Fruit fly (Drosophila melanogaster) whole organism, adult: Measurements from ENCODE around the gene Syp.

Experiments used
- CG11617 ChIP-seq: fragments of 200-800 bp; sonication (Bioruptor generic); optimal IDR thresholded peaks from 2 replicates; lab custom pipeline; 2017; ENCODE audit warnings: mild to moderate bottlenecking, missing biosample characterization, missing genetic modification reagents, missing genetic modification characterization
- CG12768 ChIP-seq: fragments of 200-800 bp; sonication (Bioruptor generic); optimal IDR thresholded peaks from 2 replicates; lab custom pipeline; 2017; ENCODE audit warnings: missing biosample characterization, missing genetic modification characterization, mild to moderate bottlenecking, moderate library complexity, missing genetic modification reagents
- CG14711 ChIP-seq: fragments of 200-800 bp; sonication (Bioruptor generic); optimal IDR thresholded peaks from 2 replicates; lab custom pipeline; 2018; ENCODE audit warnings: missing biosample characterization, mild to moderate bottlenecking, missing genetic modification characterization, moderate library complexity
- CG1620 ChIP-seq: fragments of 200-800 bp; sonication (Bioruptor generic); optimal IDR thresholded peaks from 2 replicates; lab custom pipeline; 2016; ENCODE audit warnings: missing biosample characterization, missing genetic modification characterization
- CG33017 ChIP-seq: fragments of 200-800 bp; sonication (Bioruptor generic); optimal IDR thresholded peaks from 2 replicates; lab custom pipeline; 2018; ENCODE audit warnings: missing biosample characterization, mild to moderate bottlenecking, missing genetic modification characterization, moderate library complexity
- CG5204 ChIP-seq: fragments of 200-800 bp; sonication (Bioruptor generic); optimal IDR thresholded peaks from 2 replicates; lab custom pipeline; 2016; ENCODE audit warnings: missing biosample characterization, missing genetic modification characterization
- CG7045 ChIP-seq: fragments of 200-800 bp; sonication (Bioruptor generic); optimal IDR thresholded peaks from 2 replicates; lab custom pipeline; 2017; ENCODE audit warnings: missing biosample characterization, mild to moderate bottlenecking, missing genetic modification characterization
- CG7101 ChIP-seq: fragments of 200-800 bp; sonication (Bioruptor generic); optimal IDR thresholded peaks from 2 replicates; lab custom pipeline; 2018; ENCODE audit warnings: missing biosample characterization, mild to moderate bottlenecking, missing genetic modification characterization, moderate library complexity
- Clk ChIP-seq: fragments of 200-800 bp; sonication (Bioruptor generic); optimal IDR thresholded peaks from 2 replicates; lab custom pipeline; 2017; ENCODE audit warnings: missing biosample characterization, missing genetic modification characterization
- Crg-1 ChIP-seq: fragments of 200-800 bp; sonication (Bioruptor generic); optimal IDR thresholded peaks from 2 replicates; lab custom pipeline; 2016; ENCODE audit warnings: missing biosample characterization, missing genetic modification characterization
- Hr96 ChIP-seq: fragments of 200-800 bp; sonication (Bioruptor generic); optimal IDR thresholded peaks from 2 replicates; lab custom pipeline; 2016; ENCODE audit warnings: missing biosample characterization, missing genetic modification characterization
- Mnt ChIP-seq: fragments of 200-800 bp; sonication (Bioruptor generic); optimal IDR thresholded peaks from 2 replicates; lab custom pipeline; 2016; ENCODE audit warnings: missing biosample characterization, mild to moderate bottlenecking, missing genetic modification characterization
- bab1 ChIP-seq: fragments of 200-800 bp; sonication (Bioruptor generic); optimal IDR thresholded peaks from 3 replicates; lab custom pipeline; 2019; ENCODE audit warnings: missing biosample characterization, mild to moderate bottlenecking, missing genetic modification characterization, moderate library complexity
- cic ChIP-seq: fragments of 200-800 bp; sonication (Bioruptor generic); optimal IDR thresholded peaks from 2 replicates; lab custom pipeline; 2017; ENCODE audit warnings: missing biosample characterization, mild to moderate bottlenecking, missing genetic modification characterization, moderate library complexity
- cnc ChIP-seq, 2 experiments: fragments of >200 bp; optimal IDR thresholded peaks; 2 replicates each; lab custom pipeline; 2017
- kay ChIP-seq: fragments of 200-800 bp; sonication (Bioruptor generic); peaks from one replicate; lab custom pipeline; 2016; ENCODE audit warnings: missing biosample characterization, missing genetic modification characterization, borderline replicate concordance
- ovo ChIP-seq: fragments of 200-800 bp; sonication (Bioruptor generic); optimal IDR thresholded peaks from 2 replicates; lab custom pipeline; 2016; ENCODE audit warnings: missing biosample characterization, missing genetic modification characterization
- pad ChIP-seq: fragments of 200-800 bp; sonication (Bioruptor generic); optimal IDR thresholded peaks from 3 replicates; lab custom pipeline; 2017; ENCODE audit warnings: missing biosample characterization, missing genetic modification characterization, mild to moderate bottlenecking, moderate library complexity, missing genetic modification reagents
- tj ChIP-seq: fragments of 200-800 bp; sonication (Bioruptor generic); optimal IDR thresholded peaks from 3 replicates; lab custom pipeline; 2017; ENCODE audit warnings: missing biosample characterization, mild to moderate bottlenecking, missing genetic modification characterization, moderate library complexity
- toe ChIP-seq: fragments of 200-800 bp; sonication (Bioruptor generic); optimal IDR thresholded peaks from 2 replicates; lab custom pipeline; 2016; ENCODE audit warnings: missing biosample characterization, missing genetic modification characterization

The Syp gene

DNA sequence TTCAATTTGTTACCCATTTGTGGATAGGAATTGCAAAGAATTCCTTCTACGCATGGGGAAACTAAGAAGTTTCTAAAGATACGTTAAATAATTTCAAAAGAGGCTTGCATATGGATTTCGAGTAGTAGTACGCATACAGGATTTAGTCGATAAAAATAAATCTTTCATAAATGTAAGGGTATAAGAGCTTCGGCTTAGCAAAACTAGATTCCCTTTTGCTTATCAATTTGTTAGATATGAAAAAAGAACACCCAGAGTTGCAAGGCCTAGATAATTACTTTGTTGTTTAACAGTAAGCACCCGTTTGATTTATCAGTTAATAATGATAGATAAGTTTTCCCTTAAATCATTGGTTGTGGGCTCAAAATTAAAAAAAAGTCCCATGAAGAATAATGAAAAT lies 89.0 kb downstream of the Syp start:
- no peak for TF ChIP-seq kay (GFP tag; lab: Kevin White, UChicago)
- no peak for TF ChIP-seq bab1
- no peak for TF ChIP-seq ovo
- no peak for TF ChIP-seq cic (GFP tag; lab: Kevin White, UChicago)
- no peak for TF ChIP-seq Mnt
- no peak for TF ChIP-seq tj
- TF ChIP-seq Hr96 (GFP tag; lab: Kevin White, UChicago): no peak
- no peak for TF ChIP-seq Crg-1 (GFP tag; lab: Kevin White, UChicago)
- TF ChIP-seq CG5204 (GFP tag; lab: Kevin White, UChicago): no peak
- no peak for TF ChIP-seq CG12768 (GFP tag; lab: Kevin White, UChicago)
- TF ChIP-seq toe: no peak
- TF ChIP-seq CG14711 (tag; lab: Kevin White, UChicago): no peak
- TF ChIP-seq pad (GFP tag; lab: Kevin White, UChicago): no peak
- TF ChIP-seq CG33017: no peak
- no peak for TF ChIP-seq Clk (GFP tag; lab: Kevin White, UChicago)
- TF ChIP-seq cnc (optimal IDR thresholded peaks at IDR 0.05; lab: Kevin White, UChicago): no peak
- no peak for TF ChIP-seq CG7045 (GFP tag; lab: Kevin White, UChicago)
- no peak for TF ChIP-seq CG11617 (GFP tag; lab: Kevin White, UChicago)

DNA sequence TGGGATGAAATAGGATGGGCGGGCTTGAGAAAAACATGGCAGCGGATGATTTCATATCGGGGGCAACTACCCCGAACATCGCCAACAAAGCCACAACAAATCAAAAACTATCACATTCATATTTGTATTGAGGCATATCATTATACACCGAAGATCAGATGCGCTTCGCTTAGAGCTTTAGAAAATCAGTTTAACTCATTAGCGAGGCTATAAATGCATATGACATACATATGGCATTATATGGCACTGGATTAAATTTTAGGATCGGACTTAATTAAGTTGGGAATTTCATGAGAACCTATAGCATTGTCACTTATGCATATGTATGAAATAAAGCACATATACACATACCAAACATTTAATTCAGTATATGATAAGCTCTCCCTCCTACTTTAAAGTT lies 89.8 kb downstream of the Syp start:
- TF ChIP-seq kay (GFP tag; lab: Kevin White, UChicago) (peak; percentile 48), toe (no peak), tj (no peak), CG1620 (GFP tag; lab: Kevin White, UChicago) (no peak)

DNA sequence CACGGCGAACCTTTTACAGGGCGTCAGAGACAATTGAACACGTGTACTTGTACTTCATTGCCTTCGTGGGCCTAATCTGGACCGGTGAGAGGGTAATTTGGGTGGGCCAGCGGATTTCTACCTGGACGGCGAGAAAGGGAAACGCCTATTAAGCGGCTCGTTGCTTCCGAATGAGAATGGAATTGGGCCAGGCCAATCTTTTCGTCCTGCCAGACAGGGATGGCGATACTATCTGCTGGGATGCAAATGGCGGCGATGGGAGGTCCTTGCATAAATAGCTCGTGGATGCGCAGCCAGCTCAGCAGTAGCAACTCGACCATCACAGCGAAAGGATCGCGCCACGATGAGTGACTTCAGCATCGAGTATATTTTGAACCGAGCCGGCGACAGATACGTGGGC lies 90.2 kb downstream of the Syp start, which contains the start of gene CG15696:
TSS of gene CG15696 (plus strand) at position 301 of the 400 bp plus-strand sequence.
- TF ChIP-seq CG5204 (GFP tag; lab: Kevin White, UChicago): no peak
- TF ChIP-seq pad (GFP tag; lab: Kevin White, UChicago): no peak
- TF ChIP-seq CG14711 (tag; lab: Kevin White, UChicago): no peak
- no peak for TF ChIP-seq cnc (optimal IDR thresholded peaks at IDR 0.05; lab: Kevin White, UChicago)
- no peak for TF ChIP-seq Clk (GFP tag; lab: Kevin White, UChicago)

DNA sequence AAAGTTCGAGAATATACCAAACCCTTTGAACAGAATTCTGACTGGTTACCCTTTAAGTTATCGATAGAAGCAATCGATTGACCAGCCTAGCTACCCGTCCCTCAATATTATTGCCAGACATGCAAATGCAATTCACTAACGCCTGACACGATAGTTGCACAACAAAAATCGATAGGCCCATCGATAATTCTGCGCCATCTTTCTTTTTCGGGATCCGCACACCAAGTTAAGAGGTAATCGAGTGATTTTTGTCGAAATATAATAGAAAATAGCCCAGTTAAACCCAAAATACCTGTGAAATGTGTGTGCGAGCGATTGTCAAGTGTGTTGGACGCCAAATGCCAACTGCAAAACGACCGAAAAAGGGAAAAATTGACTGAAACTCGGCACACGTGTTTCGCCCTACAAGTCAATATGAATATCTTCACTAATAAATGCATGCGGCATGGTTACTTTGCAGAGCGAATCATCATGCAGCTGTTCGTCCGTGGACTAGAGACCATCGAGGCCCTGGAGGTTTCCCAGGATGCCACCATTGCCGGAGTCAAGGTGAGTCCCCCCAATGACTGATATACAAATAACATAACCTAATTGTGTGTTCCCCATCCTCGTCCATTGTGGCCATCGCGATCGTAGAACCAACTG lies 94.0 kb downstream of the Syp start, which contains the start of gene RpS30:
TSS of gene RpS30 (plus strand) at position 122 of the 645 bp plus-strand sequence.
- TF ChIP-seq pad (GFP tag; lab: Kevin White, UChicago) (peak; percentile 37), tj (peak; percentile 51), cic (GFP tag; lab: Kevin White, UChicago) (peak; percentile 25), CG7101 (tag; lab: Kevin White, UChicago) (peak; percentile 55), CG33017 (no peak), CG12768 (GFP tag; lab: Kevin White, UChicago) (no peak), cnc (optimal IDR thresholded peaks at IDR 0.05; lab: Kevin White, UChicago) (no peak), CG11617 (GFP tag; lab: Kevin White, UChicago) (no peak), Hr96 (GFP tag; lab: Kevin White, UChicago) (peak; percentile 37), toe (peak; percentile 1), CG14711 (tag; lab: Kevin White, UChicago) (peak; percentile 72), Mnt (peak; percentile 92), CG7045 (GFP tag; lab: Kevin White, UChicago) (no peak), Crg-1 (GFP tag; lab: Kevin White, UChicago) (no peak), CG1620 (GFP tag; lab: Kevin White, UChicago) (peak; percentile 22), bab1 (peak; percentile 79), CG5204 (GFP tag; lab: Kevin White, UChicago) (no peak), kay (GFP tag; lab: Kevin White, UChicago) (no peak)

DNA sequence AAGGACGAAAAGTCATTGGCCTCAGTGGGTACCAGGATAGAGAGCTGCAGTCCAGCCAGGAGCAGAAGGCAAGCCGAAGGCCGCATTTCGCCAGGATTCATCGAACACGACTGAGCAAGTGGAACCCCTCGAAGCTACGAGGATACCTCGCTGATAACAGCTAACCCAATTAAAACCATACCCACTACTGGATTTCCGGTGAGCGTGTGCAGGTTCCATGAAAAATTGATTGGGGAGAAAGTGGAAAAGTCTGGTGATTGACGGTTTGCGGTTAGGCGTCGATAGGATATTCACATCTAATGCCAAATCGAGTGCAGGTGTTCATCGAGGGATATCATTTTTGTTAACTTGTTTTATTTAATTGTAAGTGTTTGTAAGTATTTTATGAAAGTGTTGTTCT lies 103.3 kb downstream of the Syp start, which contains the start of gene Ir93a:
TSS of gene Ir93a (minus strand) at position 101 of the 400 bp plus-strand sequence.
- TF ChIP-seq CG14711 (tag; lab: Kevin White, UChicago) (no peak), cnc (optimal IDR thresholded peaks at IDR 0.05; lab: Kevin White, UChicago) (no peak), cic (GFP tag; lab: Kevin White, UChicago) (no peak), CG5204 (GFP tag; lab: Kevin White, UChicago) (no peak), CG12768 (GFP tag; lab: Kevin White, UChicago) (no peak), Crg-1 (GFP tag; lab: Kevin White, UChicago) (no peak), CG7045 (GFP tag; lab: Kevin White, UChicago) (no peak), CG7101 (tag; lab: Kevin White, UChicago) (no peak), toe (no peak), kay (GFP tag; lab: Kevin White, UChicago) (no peak), Hr96 (GFP tag; lab: Kevin White, UChicago) (no peak), CG33017 (no peak), CG11617 (GFP tag; lab: Kevin White, UChicago) (no peak), CG1620 (GFP tag; lab: Kevin White, UChicago) (no peak), pad (GFP tag; lab: Kevin White, UChicago) (no peak), Clk (GFP tag; lab: Kevin White, UChicago) (no peak), bab1 (no peak), Mnt (no peak)
